Worm (Caenorhabditis elegans): ENCODE results near the gene ttbk-6.
"Not testable (repeated sequence)": the region's sequence is repeated elsewhere in the genome, so short reads cannot be mapped to it uniquely, and the experiment has no call there.

The ttbk-6 gene

DNA sequence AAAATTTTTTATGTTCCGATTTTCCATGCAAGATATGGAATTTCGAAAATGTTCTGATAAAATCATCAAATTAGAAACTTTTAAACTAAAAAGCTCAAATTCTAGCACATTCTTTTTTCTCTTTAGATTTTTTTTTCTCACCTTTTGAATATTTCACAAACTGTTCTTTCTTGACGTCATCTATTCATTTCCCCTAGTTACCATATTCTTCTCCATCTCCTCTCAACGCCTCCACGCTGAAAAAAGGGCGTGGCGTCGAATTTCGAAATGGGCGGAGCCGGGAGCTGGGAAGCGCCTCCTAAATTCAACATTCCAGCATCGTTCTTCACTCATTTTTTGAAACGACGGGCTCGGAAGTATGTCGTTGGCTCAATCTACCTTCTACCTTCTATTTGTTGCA lies 32.4 kb upstream of the ttbk-6 start, which contains the start of gene nlp-43:
nlp-43 (plus strand) TSS at position 301 of the 400 bp plus-strand sequence.
- TF ChIP-seq ceh-36 (tag; optimal IDR thresholded peaks at IDR 0.05) = no peak
- TF ChIP-seq ceh-13 (GFP tag; optimal IDR thresholded peaks at IDR 0.05) = no peak
- no peak for TF ChIP-seq tbx-37 (GFP tag; conservative IDR thresholded peaks at IDR 0.05)
- TF ChIP-seq hnd-1 (tag; optimal IDR thresholded peaks at IDR 0.05) = no peak
- TF ChIP-seq tbx-11 (GFP tag; IDR thresholded peaks at IDR 0.05) = no peak
- TF ChIP-seq B0310.2 (tag; optimal IDR thresholded peaks at IDR 0.05) = no peak
- no peak for TF ChIP-seq hmg-4 (GFP tag; optimal IDR thresholded peaks at IDR 0.05)
- no peak for TF ChIP-seq pes-1 (GFP tag; IDR thresholded peaks at IDR 0.05)
- TF ChIP-seq sea-1 (GFP tag; conservative IDR thresholded peaks at IDR 0.05) = no peak
- TF ChIP-seq ama-1 (optimal IDR thresholded peaks at IDR 0.05) = no peak
- TF ChIP-seq flt-1 (GFP tag; IDR thresholded peaks at IDR 0.05) = no peak
- TF ChIP-seq F13C5.2 (tag; optimal IDR thresholded peaks at IDR 0.05) = no peak
- TF ChIP-seq ets-7 (tag; optimal IDR thresholded peaks at IDR 0.05) = no peak
- TF ChIP-seq scrt-1 (GFP tag; IDR thresholded peaks at IDR 0.05) = no peak
- no peak for TF ChIP-seq aly-1 (tag; optimal IDR thresholded peaks at IDR 0.05)
- no peak for TF ChIP-seq tra-4 (tag; optimal IDR thresholded peaks at IDR 0.05)
- TF ChIP-seq hmbx-1 (tag; optimal IDR thresholded peaks at IDR 0.05) = no peak

DNA sequence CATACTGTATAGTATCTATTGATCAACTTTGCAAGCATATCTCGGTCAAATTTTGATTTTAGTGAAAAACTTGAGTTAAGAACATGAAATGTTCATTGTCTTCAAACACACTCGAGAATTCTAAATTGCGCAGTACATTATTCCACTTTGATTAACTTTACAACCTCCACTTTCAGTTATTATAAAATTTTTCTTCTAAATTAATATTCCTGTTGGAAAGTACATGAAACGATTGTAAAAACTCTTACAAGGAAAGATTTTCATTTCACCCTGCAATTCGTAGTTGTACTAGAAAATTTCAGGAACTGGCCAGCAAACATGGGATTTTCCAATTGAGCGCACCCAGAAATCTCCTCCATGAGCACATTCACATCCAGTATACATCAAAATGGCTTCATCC lies 29.8 kb upstream of the ttbk-6 start, which contains the start of gene C45G9.14:
C45G9.14 (plus strand) TSS at position 301 of the 400 bp plus-strand sequence.
- TF ChIP-seq hmbx-1 (tag; optimal IDR thresholded peaks at IDR 0.05) (no peak), hnd-1 (tag; optimal IDR thresholded peaks at IDR 0.05) (no peak), ama-1 (optimal IDR thresholded peaks at IDR 0.05) (no peak), tra-4 (tag; optimal IDR thresholded peaks at IDR 0.05) (no peak), hmg-4 (GFP tag; optimal IDR thresholded peaks at IDR 0.05) (no peak), scrt-1 (GFP tag; IDR thresholded peaks at IDR 0.05) (no peak), F13C5.2 (tag; optimal IDR thresholded peaks at IDR 0.05) (no peak), B0310.2 (tag; optimal IDR thresholded peaks at IDR 0.05) (no peak), tbx-37 (GFP tag; conservative IDR thresholded peaks at IDR 0.05) (no peak), ets-7 (tag; optimal IDR thresholded peaks at IDR 0.05) (no peak), flt-1 (GFP tag; IDR thresholded peaks at IDR 0.05) (no peak), sea-1 (GFP tag; conservative IDR thresholded peaks at IDR 0.05) (no peak), ceh-13 (GFP tag; optimal IDR thresholded peaks at IDR 0.05) (no peak), pes-1 (GFP tag; IDR thresholded peaks at IDR 0.05) (no peak), tbx-11 (GFP tag; IDR thresholded peaks at IDR 0.05) (no peak), ceh-36 (tag; optimal IDR thresholded peaks at IDR 0.05) (no peak), aly-1 (tag; optimal IDR thresholded peaks at IDR 0.05) (no peak)

DNA sequence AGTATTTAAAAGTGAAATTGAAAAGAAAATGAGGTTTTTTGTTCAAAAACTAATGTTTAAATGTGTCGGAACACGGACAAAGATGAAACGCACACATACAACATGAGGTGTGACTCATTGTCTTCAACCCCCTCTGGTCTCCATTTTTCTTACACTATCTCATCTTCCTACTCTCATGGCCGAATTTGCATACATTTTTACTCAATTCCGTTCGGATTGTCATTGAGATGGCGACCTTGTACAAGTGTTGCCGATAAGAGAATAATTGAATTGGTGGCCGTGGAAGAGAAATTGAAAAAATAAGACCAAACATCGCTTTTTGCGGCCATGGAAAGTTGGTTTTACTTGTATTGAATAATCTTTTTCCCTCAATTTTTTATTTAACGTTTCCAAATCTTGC lies 27.3 kb upstream of the ttbk-6 start, which contains the start of gene txbp-3:
txbp-3 (minus strand) TSS at position 285 of the 400 bp plus-strand sequence.
- TF ChIP-seq ets-7 (tag; optimal IDR thresholded peaks at IDR 0.05) (no peak), sea-1 (GFP tag; conservative IDR thresholded peaks at IDR 0.05) (no peak), ama-1 (optimal IDR thresholded peaks at IDR 0.05) (no peak), tra-4 (tag; optimal IDR thresholded peaks at IDR 0.05) (no peak), flt-1 (GFP tag; IDR thresholded peaks at IDR 0.05) (no peak), ceh-36 (tag; optimal IDR thresholded peaks at IDR 0.05) (no peak), aly-1 (tag; optimal IDR thresholded peaks at IDR 0.05) (no peak), ceh-13 (GFP tag; optimal IDR thresholded peaks at IDR 0.05) (no peak), hmbx-1 (tag; optimal IDR thresholded peaks at IDR 0.05) (no peak), hmg-4 (GFP tag; optimal IDR thresholded peaks at IDR 0.05) (no peak), F13C5.2 (tag; optimal IDR thresholded peaks at IDR 0.05) (no peak), scrt-1 (GFP tag; IDR thresholded peaks at IDR 0.05) (no peak), B0310.2 (tag; optimal IDR thresholded peaks at IDR 0.05) (no peak), pes-1 (GFP tag; IDR thresholded peaks at IDR 0.05) (no peak), tbx-11 (GFP tag; IDR thresholded peaks at IDR 0.05) (no peak)

DNA sequence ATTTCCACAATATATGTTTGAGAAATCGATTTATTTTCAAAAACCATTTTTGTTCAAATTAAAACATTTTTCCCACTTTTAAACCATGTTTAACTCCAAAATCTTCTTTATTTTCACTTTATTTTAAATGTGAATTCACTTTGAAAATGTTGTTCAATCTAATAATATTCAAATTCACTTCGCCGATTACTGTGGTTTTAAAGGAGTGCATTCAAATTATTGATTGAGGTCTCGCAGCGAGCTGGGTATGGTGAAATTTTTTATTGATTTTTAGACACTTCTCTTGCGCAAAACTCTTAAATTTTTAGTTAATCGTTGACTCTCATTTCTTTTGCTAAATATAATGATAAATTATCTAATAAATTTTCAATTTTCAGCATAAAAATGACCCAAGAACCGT lies 26.8 kb upstream of the ttbk-6 start, which contains the start of gene C45G9.5:
C45G9.5 (plus strand) TSS at position 378 of the 400 bp plus-strand sequence.
- TF ChIP-seq pes-1 (GFP tag; IDR thresholded peaks at IDR 0.05) (no peak), B0310.2 (tag; optimal IDR thresholded peaks at IDR 0.05) (no peak)

DNA sequence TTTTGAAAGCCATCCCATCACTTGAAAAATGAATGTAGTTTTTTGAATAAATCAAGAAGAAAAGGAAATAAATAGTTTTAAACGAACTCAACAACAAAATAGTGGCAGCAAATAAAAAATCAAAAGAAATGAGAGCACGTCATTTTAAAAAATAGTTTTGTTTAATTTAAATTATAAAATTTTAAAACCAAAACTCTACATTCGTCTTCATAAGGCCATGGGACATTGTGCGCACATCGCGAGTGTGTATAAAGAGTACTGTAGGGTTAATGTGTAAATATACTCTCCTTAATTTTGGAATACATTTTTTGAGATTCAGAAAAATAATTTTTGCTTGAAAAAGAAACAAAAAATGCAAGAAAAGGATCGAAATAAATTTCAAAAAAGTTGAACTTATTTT lies 22.5 kb upstream of the ttbk-6 start, which contains the start of gene C45G9.15:
C45G9.15 (minus strand) TSS at position 101 of the 400 bp plus-strand sequence.
- no peak for TF ChIP-seq hnd-1 (tag; optimal IDR thresholded peaks at IDR 0.05)
- no peak for TF ChIP-seq sea-1 (GFP tag; conservative IDR thresholded peaks at IDR 0.05)
- no peak for TF ChIP-seq tbx-37 (GFP tag; conservative IDR thresholded peaks at IDR 0.05)
- no peak for TF ChIP-seq tra-4 (tag; optimal IDR thresholded peaks at IDR 0.05)
- TF ChIP-seq tbx-11 (GFP tag; IDR thresholded peaks at IDR 0.05) = no peak

DNA sequence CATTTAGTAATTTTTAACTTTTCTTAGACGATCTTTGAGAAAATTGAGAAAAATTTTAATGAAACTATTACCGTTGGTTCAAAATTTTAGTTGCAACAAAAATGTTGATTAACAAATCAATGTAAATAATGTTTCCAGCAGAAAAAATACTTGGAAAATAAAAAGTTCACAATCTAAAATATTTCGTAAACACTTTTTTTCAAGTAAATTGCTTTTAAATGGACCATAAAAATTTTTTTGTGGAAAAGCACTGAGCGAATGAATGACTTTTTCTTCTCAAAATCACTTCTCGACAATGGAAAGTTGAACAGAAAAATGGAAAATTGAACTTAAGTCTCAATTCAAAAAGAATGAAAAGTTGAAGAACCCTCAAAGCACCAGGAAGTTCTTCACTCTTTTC lies 21.0 kb upstream of the ttbk-6 start, which contains the start of gene C45G9.8:
C45G9.8 (minus strand) TSS at position 101 of the 400 bp plus-strand sequence.
- TF ChIP-seq ceh-36 (tag; optimal IDR thresholded peaks at IDR 0.05) (no peak), hmbx-1 (tag; optimal IDR thresholded peaks at IDR 0.05) (no peak), F13C5.2 (tag; optimal IDR thresholded peaks at IDR 0.05) (no peak), B0310.2 (tag; optimal IDR thresholded peaks at IDR 0.05) (no peak), scrt-1 (GFP tag; IDR thresholded peaks at IDR 0.05) (no peak), aly-1 (tag; optimal IDR thresholded peaks at IDR 0.05) (no peak), ets-7 (tag; optimal IDR thresholded peaks at IDR 0.05) (no peak), ama-1 (optimal IDR thresholded peaks at IDR 0.05) (no peak), ceh-13 (GFP tag; optimal IDR thresholded peaks at IDR 0.05) (no peak), flt-1 (GFP tag; IDR thresholded peaks at IDR 0.05) (no peak), tra-4 (tag; optimal IDR thresholded peaks at IDR 0.05) (no peak), tbx-11 (GFP tag; IDR thresholded peaks at IDR 0.05) (no peak), tbx-37 (GFP tag; conservative IDR thresholded peaks at IDR 0.05) (no peak), pes-1 (GFP tag; IDR thresholded peaks at IDR 0.05) (no peak), hnd-1 (tag; optimal IDR thresholded peaks at IDR 0.05) (no peak), hmg-4 (GFP tag; optimal IDR thresholded peaks at IDR 0.05) (no peak), sea-1 (GFP tag; conservative IDR thresholded peaks at IDR 0.05) (no peak)

DNA sequence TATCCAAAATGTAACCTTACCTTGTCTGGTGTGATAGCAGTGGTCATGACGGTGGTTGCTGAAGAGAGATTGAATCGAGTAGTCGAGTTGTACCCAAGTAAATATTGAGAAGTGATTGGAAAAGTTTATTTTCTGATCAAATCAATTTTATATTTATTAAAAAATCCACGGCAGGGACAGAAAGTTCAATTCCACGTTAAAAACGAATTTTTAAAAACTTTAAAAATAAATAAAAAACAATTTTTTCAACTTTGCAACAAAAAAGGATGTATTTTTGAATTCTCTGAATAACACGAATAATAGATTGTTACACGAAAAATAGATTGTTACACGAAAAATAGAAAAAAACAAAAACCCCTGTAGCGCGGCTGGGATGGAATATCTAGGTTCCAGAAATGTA lies 18.8 kb upstream of the ttbk-6 start, which contains the start of gene C45G9.9:
C45G9.9 (minus strand) TSS at position 101 of the 400 bp plus-strand sequence.
- TF ChIP-seq ceh-13 (GFP tag; optimal IDR thresholded peaks at IDR 0.05); aly-1 (tag; optimal IDR thresholded peaks at IDR 0.05); scrt-1 (GFP tag; IDR thresholded peaks at IDR 0.05): not testable (repeated sequence)
